Worm (Caenorhabditis elegans): ENCODE data around the gene Y47D7A.18.

DNA sequence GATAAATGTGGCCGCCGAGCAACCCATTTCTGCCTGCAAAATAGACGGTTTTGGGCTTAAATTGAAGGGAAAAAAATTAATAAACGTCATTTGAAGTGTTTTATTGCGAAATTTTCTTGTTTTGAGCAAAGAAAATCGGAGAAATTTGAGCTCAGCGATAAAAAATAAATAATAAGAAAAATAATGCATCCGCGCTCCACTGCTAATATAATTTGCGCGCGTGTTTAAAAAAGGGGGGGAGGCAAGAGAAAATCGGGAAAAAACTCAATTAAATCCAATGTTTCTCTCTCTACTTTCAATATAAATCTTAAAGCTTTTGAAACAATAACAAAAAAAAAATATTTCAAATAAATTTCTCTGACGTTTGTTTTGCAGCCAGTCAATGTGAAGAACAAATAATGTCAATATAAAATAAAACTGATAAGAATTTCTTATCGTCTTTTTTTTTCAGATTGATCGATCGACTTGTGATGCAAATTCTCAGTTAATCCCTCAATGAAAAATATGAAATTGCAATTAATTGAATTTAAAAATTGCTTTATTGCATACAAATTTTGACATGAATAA lies 34.0 kb upstream of the Y47D7A.18 start, which contains the start of gene rft-2:
- TF ChIP-seq ceh-48 (tag; optimal IDR thresholded peaks at IDR 0.05) (no peak), zip-5 (tag; optimal IDR thresholded peaks at IDR 0.05) (no peak), fax-1 (tag; optimal IDR thresholded peaks at IDR 0.05) (no peak)

Measured in whole organism, late embryonic.